Worm (Caenorhabditis elegans) whole organism, L4 larva: Measurements from ENCODE around the gene srx-121.

Experiments used
- F10B5.3 ChIP-seq: sonication (generic microtip); optimal IDR thresholded peaks from 2 replicates; lab custom pipeline; 2016; ENCODE audit warnings: mild to moderate bottlenecking, missing genetic modification characterization, missing compliant biosample characterization
- R02D3.7 ChIP-seq: fragments of 150-350 bp; sonication (generic microtip); optimal IDR thresholded peaks from 3 replicates; lab custom pipeline; 2014; ENCODE audit warnings: missing biosample characterization, missing genetic modification characterization
- T20F7.1 ChIP-seq: fragments of 200-800 bp; sonication (Bioruptor generic); optimal IDR thresholded peaks from 2 replicates; lab custom pipeline; 2018; ENCODE audit warnings: mild to moderate bottlenecking, missing genetic modification characterization, missing compliant biosample characterization
- aly-2 ChIP-seq: sonication (generic microtip); optimal IDR thresholded peaks from 2 replicates; lab custom pipeline; 2018; ENCODE audit warnings: missing biosample characterization, missing genetic modification characterization
- egl-27 ChIP-seq: sonication (generic microtip); optimal IDR thresholded peaks from 3 replicates; lab custom pipeline; 2017; ENCODE audit warnings: missing biosample characterization, missing genetic modification reagents, missing genetic modification characterization
- fkh-10 ChIP-seq: fragments of 150-350 bp; optimal IDR thresholded peaks from 2 replicates; lab custom pipeline; 2014; ENCODE audit warnings: missing biosample characterization, missing genetic modification reagents, missing genetic modification characterization
- lin-13 ChIP-seq: fragments of 150-350 bp; optimal IDR thresholded peaks from 2 replicates; lab custom pipeline; 2014; ENCODE audit warnings: missing biosample characterization, missing genetic modification reagents, missing genetic modification characterization
- nhr-25 ChIP-seq: sonication (generic microtip); optimal IDR thresholded peaks from 2 replicates; lab custom pipeline; 2017; ENCODE audit warnings: missing genetic modification characterization, mild to moderate bottlenecking, missing compliant biosample characterization, antibody characterized with exemption, moderate library complexity, borderline replicate concordance; ENCODE audit not compliant: insufficient read depth
- nhr-76 ChIP-seq: fragments of 150-350 bp; optimal IDR thresholded peaks from 2 replicates; lab custom pipeline; 2014; ENCODE audit warnings: missing biosample characterization, missing genetic modification characterization
- pha-4 ChIP-seq, 2 experiments: fragments of 150-350 bp in 1 of 2; fragments of 200-800 bp in 1 of 2; sonication (Bioruptor generic) in 1 of 2; IDR thresholded peaks in 1 of 2; optimal IDR thresholded peaks in 1 of 2; 2 replicates each; pipeline versions ENCODE4 v1.3.6 to Lab custom; 2014 to 2022; ENCODE audit warnings: missing genetic modification characterization in 2 of 2, missing genetic modification reagents in 2 of 2, missing biosample characterization in 1 of 2, missing compliant biosample characterization in 1 of 2
- zip-11 ChIP-seq: fragments of 200-800 bp; sonication (Bioruptor generic); IDR thresholded peaks from 2 replicates; pipeline ENCODE4 v1.3.6; 2022; ENCODE audit warnings: missing genetic modification characterization, missing compliant biosample characterization

DNA sequence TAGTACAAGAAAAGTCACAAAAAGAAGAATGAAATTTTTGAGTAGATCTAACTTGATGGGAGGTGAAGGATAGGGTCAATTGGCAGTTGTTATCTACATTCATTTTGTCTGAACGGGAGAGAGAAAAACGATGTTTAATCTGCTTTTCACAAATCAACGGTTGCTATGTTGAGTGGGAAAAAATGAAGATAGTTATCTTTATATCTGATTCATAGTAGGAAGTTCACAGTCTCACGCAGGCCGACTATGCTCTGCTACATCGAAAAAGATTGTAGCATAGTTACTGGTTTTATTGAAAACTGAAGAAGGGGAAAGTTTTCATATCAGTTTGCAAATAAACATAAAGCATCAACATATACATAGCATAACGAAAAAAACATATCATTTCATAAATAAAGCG, 17.0 kb downstream of the srx-121 start:
- TF ChIP-seq fkh-10 (GFP tag; lab: Kevin White, UChicago) = no peak
- TF ChIP-seq nhr-25 (tag; lab: Kevin White, UChicago) = no peak
- TF ChIP-seq egl-27 (tag; lab: Kevin White, UChicago) = no peak
- TF ChIP-seq zip-11 (GFP tag; lab: Robert Waterston, UW) = no peak
- no peak for TF ChIP-seq R02D3.7 (tag; lab: Kevin White, UChicago)
- no peak for TF ChIP-seq lin-13 (GFP tag; lab: Kevin White, UChicago)
- TF ChIP-seq pha-4 (GFP tag; IDR thresholded peaks at IDR 0.05; lab: Robert Waterston, UW) = no peak
- TF ChIP-seq pha-4 (tag; optimal IDR thresholded peaks at IDR 0.05; lab: Kevin White, UChicago) = no peak
- no peak for TF ChIP-seq T20F7.1
- TF ChIP-seq aly-2 = no peak
- no peak for TF ChIP-seq nhr-76 (tag; lab: Kevin White, UChicago)
- TF ChIP-seq F10B5.3 = no peak
